Worm (Caenorhabditis elegans) whole organism, L1 larva: ENCODE results near the gene D2024.18.

Experiments used
- C34B4.2 ChIP-seq: sonication (generic microtip); optimal IDR thresholded peaks from 2 replicates; lab custom pipeline; 2017; ENCODE audit warnings: mild to moderate bottlenecking, missing genetic modification characterization, missing compliant biosample characterization
- F16B12.6 ChIP-seq: fragments of 150-350 bp; optimal IDR thresholded peaks from 2 replicates; lab custom pipeline; 2014; ENCODE audit warnings: missing biosample characterization, missing genetic modification characterization
- aha-1 ChIP-seq: fragments of 150-350 bp; optimal IDR thresholded peaks from 2 replicates; lab custom pipeline; 2014; ENCODE audit warnings: missing biosample characterization, missing genetic modification characterization
- ama-1 ChIP-seq: fragments of 150-350 bp; optimal IDR thresholded peaks from 2 replicates; lab custom pipeline; 2014
- blmp-1 ChIP-seq: fragments of 150-350 bp; optimal IDR thresholded peaks from 2 replicates; lab custom pipeline; 2014; ENCODE audit warnings: missing biosample characterization, missing genetic modification characterization
- ceh-8 ChIP-seq: fragments of 200-800 bp; sonication (Bioruptor generic); optimal IDR thresholded peaks from 2 replicates; lab custom pipeline; 2018; ENCODE audit warnings: mild to moderate bottlenecking, missing genetic modification characterization, moderate library complexity, missing compliant biosample characterization
- ceh-88 ChIP-seq: fragments of 200-800 bp; sonication (Bioruptor generic); IDR thresholded peaks from 2 replicates; pipeline ENCODE4 v1.3.6; 2022; ENCODE audit warnings: missing genetic modification characterization, missing compliant biosample characterization
- ceh-90 ChIP-seq: sonication (generic microtip); optimal IDR thresholded peaks from 2 replicates; lab custom pipeline; 2016; ENCODE audit warnings: missing genetic modification characterization, missing compliant biosample characterization
- ces-1 ChIP-seq: fragments of 150-350 bp; optimal IDR thresholded peaks from 2 replicates; lab custom pipeline; 2014; ENCODE audit warnings: missing biosample characterization, missing genetic modification reagents, missing genetic modification characterization
- dpl-1 ChIP-seq, 3 experiments: fragments of 150-350 bp in 2 of 3; sonication (generic microtip) in 1 of 3; optimal IDR thresholded peaks; 2 replicates each; lab custom pipeline; 2014 to 2017; ENCODE audit warnings: missing biosample characterization in 3 of 3, missing genetic modification characterization in 3 of 3, missing genetic modification reagents in 3 of 3
- dsc-1 ChIP-seq: sonication (generic microtip); optimal IDR thresholded peaks from 2 replicates; lab custom pipeline; 2016; ENCODE audit warnings: mild to moderate bottlenecking, missing genetic modification characterization, missing compliant biosample characterization
- efl-1 ChIP-seq, 4 experiments: fragments of 150-350 bp; optimal IDR thresholded peaks in 3 of 4; peaks in 1 of 4; 1 replicate in 1 of 4; 2 replicates in 3 of 4; lab custom pipeline; 2014; ENCODE audit warnings: missing biosample characterization in 2 of 4, missing genetic modification characterization in 2 of 4, missing genetic modification reagents in 2 of 4
- efl-3 ChIP-seq: fragments of 200-800 bp; sonication (Bioruptor generic); optimal IDR thresholded peaks from 2 replicates; lab custom pipeline; 2018; ENCODE audit warnings: mild to moderate bottlenecking, missing genetic modification characterization, missing compliant biosample characterization
- egl-27 ChIP-seq, 2 experiments: fragments of 150-350 bp in 1 of 2; sonication (generic microtip); optimal IDR thresholded peaks; 3 replicates each; lab custom pipeline; 2017 to 2018; ENCODE audit warnings: missing biosample characterization in 2 of 2, missing genetic modification characterization in 2 of 2, missing genetic modification reagents in 2 of 2
- elt-2 ChIP-seq: sonication (generic microtip); optimal IDR thresholded peaks from 2 replicates; lab custom pipeline; 2016; ENCODE audit warnings: missing genetic modification characterization, mild to moderate bottlenecking, inconsistent platforms, missing compliant biosample characterization, missing genetic modification reagents
- elt-3 ChIP-seq, 6 experiments: fragments of 150-350 bp in 1 of 6; sonication (generic microtip); optimal IDR thresholded peaks; 2 replicates each; lab custom pipeline; 2017 to 2018; ENCODE audit warnings: missing biosample characterization in 6 of 6, missing genetic modification characterization in 6 of 6, inconsistent platforms in 1 of 6
- fkh-10 ChIP-seq: sonication (generic microtip); optimal IDR thresholded peaks from 2 replicates; lab custom pipeline; 2017; ENCODE audit warnings: missing biosample characterization, missing genetic modification reagents, missing genetic modification characterization
- lin-13 ChIP-seq: fragments of 150-350 bp; optimal IDR thresholded peaks from 2 replicates; lab custom pipeline; 2014; ENCODE audit warnings: missing biosample characterization, missing genetic modification reagents, missing genetic modification characterization
- lin-14 ChIP-seq: fragments of 200-800 bp; sonication (Bioruptor generic); optimal IDR thresholded peaks from 2 replicates; lab custom pipeline; 2018; ENCODE audit warnings: mild to moderate bottlenecking, missing genetic modification characterization, moderate library complexity, missing compliant biosample characterization
- lin-15B ChIP-seq: fragments of 150-350 bp; sonication (generic microtip); optimal IDR thresholded peaks from 3 replicates; lab custom pipeline; 2014; ENCODE audit warnings: missing biosample characterization, missing genetic modification characterization
- lin-39 ChIP-seq: fragments of 150-350 bp; optimal IDR thresholded peaks from 2 replicates; lab custom pipeline; 2014; ENCODE audit warnings: missing biosample characterization, missing genetic modification reagents, missing genetic modification characterization
- lsy-2 ChIP-seq, 2 experiments: fragments of 150-350 bp; optimal IDR thresholded peaks; 2 replicates each; lab custom pipeline; 2014; ENCODE audit warnings: missing biosample characterization in 2 of 2, missing genetic modification characterization in 2 of 2
- mdl-1 ChIP-seq, 2 experiments: fragments of 150-350 bp; optimal IDR thresholded peaks; 2 replicates each; lab custom pipeline; 2014 to 2017; ENCODE audit warnings: missing biosample characterization in 2 of 2, missing genetic modification characterization in 2 of 2, inconsistent platforms in 1 of 2
- mep-1 ChIP-seq: fragments of 150-350 bp; optimal IDR thresholded peaks from 2 replicates; lab custom pipeline; 2014; ENCODE audit warnings: missing biosample characterization, missing genetic modification characterization
- nhr-12 ChIP-seq: sonication (generic microtip); optimal IDR thresholded peaks from 2 replicates; lab custom pipeline; 2017; ENCODE audit warnings: missing biosample characterization, missing genetic modification characterization
- nhr-20 ChIP-seq: sonication (generic microtip); optimal IDR thresholded peaks from 2 replicates; lab custom pipeline; 2016; ENCODE audit warnings: mild to moderate bottlenecking, missing genetic modification characterization, missing compliant biosample characterization
- nhr-71 ChIP-seq: sonication (generic microtip); optimal IDR thresholded peaks from 2 replicates; lab custom pipeline; 2016; ENCODE audit warnings: mild to moderate bottlenecking, missing genetic modification characterization, moderate library complexity, missing compliant biosample characterization
- nhr-77 ChIP-seq: fragments of 150-350 bp; optimal IDR thresholded peaks from 2 replicates; lab custom pipeline; 2014; ENCODE audit warnings: missing biosample characterization, missing genetic modification characterization
- nhr-85 ChIP-seq: sonication (generic microtip); peaks from one replicate; lab custom pipeline; 2016; ENCODE audit warnings: missing genetic modification characterization, inconsistent platforms, missing compliant biosample characterization
- pag-3 ChIP-seq: sonication (generic microtip); optimal IDR thresholded peaks from 2 replicates; lab custom pipeline; 2017; ENCODE audit warnings: missing genetic modification characterization, mild to moderate bottlenecking, missing compliant biosample characterization, antibody characterized with exemption, borderline replicate concordance; ENCODE audit not compliant: insufficient read depth
- rnt-1 ChIP-seq: sonication (generic microtip); optimal IDR thresholded peaks from 2 replicates; lab custom pipeline; 2016; ENCODE audit warnings: mild to moderate bottlenecking, missing genetic modification characterization, moderate library complexity, missing compliant biosample characterization
- skn-1 ChIP-seq: fragments of 150-350 bp; optimal IDR thresholded peaks from 2 replicates; lab custom pipeline; 2014; ENCODE audit warnings: missing biosample characterization, missing genetic modification characterization
- snpc-4 ChIP-seq: fragments of 150-350 bp; optimal IDR thresholded peaks from 2 replicates; lab custom pipeline; 2014; ENCODE audit warnings: missing biosample characterization, missing genetic modification characterization
- snu-23 ChIP-seq: sonication (generic microtip); optimal IDR thresholded peaks from 2 replicates; lab custom pipeline; 2016; ENCODE audit warnings: missing genetic modification characterization, missing compliant biosample characterization
- sox-4 ChIP-seq: sonication (generic microtip); optimal IDR thresholded peaks from 2 replicates; lab custom pipeline; 2016; ENCODE audit warnings: missing genetic modification characterization, missing compliant biosample characterization
- swsn-7 ChIP-seq: sonication (generic microtip); optimal IDR thresholded peaks from 2 replicates; lab custom pipeline; 2016; ENCODE audit warnings: missing genetic modification characterization, missing compliant biosample characterization
- unc-30 ChIP-seq: sonication (generic microtip); optimal IDR thresholded peaks from 2 replicates; lab custom pipeline; 2017; ENCODE audit warnings: missing biosample characterization, missing genetic modification characterization
- unc-98 ChIP-seq: fragments of 200-800 bp; sonication (Bioruptor generic); IDR thresholded peaks from 2 replicates; pipeline ENCODE4 v1.3.6; 2022; ENCODE audit warnings: missing genetic modification characterization, missing compliant biosample characterization
- xbp-1 ChIP-seq: sonication (generic microtip); optimal IDR thresholded peaks from 2 replicates; lab custom pipeline; 2016; ENCODE audit warnings: missing genetic modification characterization, missing compliant biosample characterization
- zag-1 ChIP-seq: fragments of 150-350 bp; optimal IDR thresholded peaks from 2 replicates; lab custom pipeline; 2014; ENCODE audit warnings: missing biosample characterization, missing genetic modification characterization
- ztf-11 ChIP-seq, 2 experiments: sonication (generic microtip); optimal IDR thresholded peaks; 2 replicates each; lab custom pipeline; 2016 to 2017; ENCODE audit warnings: missing genetic modification characterization in 2 of 2, missing biosample characterization in 1 of 2, missing compliant biosample characterization in 1 of 2
- ztf-4 ChIP-seq: fragments of 150-350 bp; optimal IDR thresholded peaks from 2 replicates; lab custom pipeline; 2014; ENCODE audit warnings: missing biosample characterization, missing genetic modification characterization

The D2024.18 gene

ce11 chrIV:7230198-7230597 lies 20.1 kb upstream of the D2024.18 start, which contains the start of gene cap-1 (continued):
- peak; percentile 83 for TF ChIP-seq blmp-1
- peak; percentile 87 for TF ChIP-seq lin-14 (GFP tag; lab: Kevin White, UChicago)
- peak; percentile 64 for TF ChIP-seq xbp-1 (tag; lab: Kevin White, UChicago)
- peak in 2 of 6 experiments; percentile 5 to 82 for TF ChIP-seq elt-3 (tag; optimal IDR thresholded peaks at IDR 0.05; lab: Kevin White, UChicago)
- no peak for TF ChIP-seq efl-3 (GFP tag; lab: Kevin White, UChicago)
- peak; percentile 69 for TF ChIP-seq lin-15B (tag; lab: Kevin White, UChicago)
- TF ChIP-seq C34B4.2 (tag; lab: Kevin White, UChicago): no peak
- TF ChIP-seq snpc-4 (tag; lab: Kevin White, UChicago): peak; percentile 46
- peak; percentile 78 for TF ChIP-seq nhr-71 (tag; lab: Kevin White, UChicago)
- TF ChIP-seq F16B12.6 (tag; lab: Kevin White, UChicago): peak; percentile 27
- TF ChIP-seq ztf-4 (tag; lab: Kevin White, UChicago): no peak

ce11 chrIV:7230935-7231334 lies 19.3 kb upstream of the D2024.18 start, which contains the start of gene D2024.4:
TSS of gene D2024.4 (plus strand) at chrIV:7231235.
- TF ChIP-seq nhr-20 (tag; lab: Kevin White, UChicago): no peak
- TF ChIP-seq egl-27 (tag; optimal IDR thresholded peaks at IDR 0.05; lab: Kevin White, UChicago): no peak
- no peak for TF ChIP-seq elt-2 (tag; lab: Kevin White, UChicago)
- TF ChIP-seq skn-1 (tag; lab: Kevin White, UChicago): no peak
- no peak for TF ChIP-seq efl-1 (optimal IDR thresholded peaks at IDR 0.05; lab: Kevin White, UChicago)
- TF ChIP-seq efl-1 (GFP tag; optimal IDR thresholded peaks at IDR 0.05 in 1 of 2; lab: Kevin White, UChicago): peak in 1 of 2 experiments; percentile 61
- no peak for TF ChIP-seq ces-1
- no peak for TF ChIP-seq ztf-4 (tag; lab: Kevin White, UChicago)
- no peak for TF ChIP-seq ceh-90 (tag; lab: Kevin White, UChicago)
- TF ChIP-seq, all 84 proteins: peak for 1

ce11 chrIV:7233566-7234014 lies 16.7 kb upstream of the D2024.18 start:
- TF ChIP-seq ztf-4 (tag; lab: Kevin White, UChicago) (no peak), lin-39 (tag; lab: Kevin White, UChicago) (no peak), lin-14 (GFP tag; lab: Kevin White, UChicago) (peak; percentile 59), nhr-85 (tag; lab: Kevin White, UChicago) (peak; percentile 68), nhr-71 (tag; lab: Kevin White, UChicago) (peak; percentile 32), elt-3 (tag; optimal IDR thresholded peaks at IDR 0.05; lab: Kevin White, UChicago) (peak in 2 of 6 experiments; percentile 3 to 7), zag-1 (tag; lab: Kevin White, UChicago) (no peak), elt-2 (tag; lab: Kevin White, UChicago) (no peak), snu-23 (GFP tag; lab: Kevin White, UChicago) (peak; percentile 34), nhr-20 (tag; lab: Kevin White, UChicago) (peak; percentile 17), nhr-12 (tag; lab: Kevin White, UChicago) (no peak), unc-30 (no peak), ceh-88 (GFP tag; lab: Robert Waterston, UW) (no peak), dsc-1 (tag; lab: Kevin White, UChicago) (no peak), mep-1 (tag; lab: Kevin White, UChicago) (peak; percentile 29), lsy-2 (tag; optimal IDR thresholded peaks at IDR 0.05; lab: Kevin White, UChicago) (peak in 1 of 2 experiments; percentile 15), mdl-1 (tag; optimal IDR thresholded peaks at IDR 0.05; lab: Kevin White, UChicago) (no peak), ceh-8 (GFP tag; lab: Kevin White, UChicago) (no peak), lin-13 (GFP tag; lab: Kevin White, UChicago) (no peak), ztf-11 (tag; optimal IDR thresholded peaks at IDR 0.05; lab: Kevin White, UChicago) (no peak), ama-1 (lab: Kevin White, UChicago) (no peak), nhr-77 (tag; lab: Kevin White, UChicago) (no peak), blmp-1 (peak; percentile 81), dpl-1 (GFP tag; optimal IDR thresholded peaks at IDR 0.05; lab: Kevin White, UChicago) (no peak), fkh-10 (GFP tag; lab: Kevin White, UChicago) (no peak), pag-3 (tag; lab: Kevin White, UChicago) (peak; percentile 57), sox-4 (no peak), rnt-1 (tag; lab: Kevin White, UChicago) (peak; percentile 28), unc-98 (no peak), swsn-7 (no peak), aha-1 (tag; lab: Kevin White, UChicago) (no peak)
